Fruit fly (Drosophila melanogaster) whole organism, pupa: ENCODE data around the gene CG6951.

Experiments
- CG8159 ChIP-seq: fragments of 200-800 bp; sonication (Bioruptor generic); optimal IDR thresholded peaks from 3 replicates; lab custom pipeline; 2018; ENCODE audit warnings: missing biosample characterization, mild to moderate bottlenecking, missing genetic modification characterization, moderate library complexity
- Snoo ChIP-seq: fragments of 200-800 bp; sonication (Bioruptor generic); optimal IDR thresholded peaks from 3 replicates; lab custom pipeline; 2017; ENCODE audit warnings: missing biosample characterization, mild to moderate bottlenecking, missing genetic modification characterization, inconsistent platforms

dm6 chr3L:20199569-20200247 lies 41.4 kb upstream of the CG6951 start, which contains the start of gene CG42833:
- TF ChIP-seq Snoo (tag; lab: Kevin White, UChicago) (no peak), CG8159 (tag; lab: Kevin White, UChicago) (no peak)
